Worm (Caenorhabditis elegans) whole organism, early embryonic: ENCODE results near the gene math-31.
"Not testable (repeated sequence)": the region's sequence is repeated elsewhere in the genome, so short reads cannot be mapped to it uniquely, and the experiment has no call there.

Source experiments
- B0310.2 ChIP-seq: sonication (generic microtip); optimal IDR thresholded peaks from 2 replicates; lab custom pipeline; 2016; ENCODE audit warnings: mild to moderate bottlenecking, missing genetic modification characterization, missing compliant biosample characterization
- F13C5.2 ChIP-seq: sonication (generic microtip); optimal IDR thresholded peaks from 2 replicates; lab custom pipeline; 2017; ENCODE audit warnings: mild to moderate bottlenecking, missing genetic modification characterization, inconsistent platforms, missing compliant biosample characterization
- aly-1 ChIP-seq: sonication (generic microtip); optimal IDR thresholded peaks from 2 replicates; lab custom pipeline; 2016; ENCODE audit warnings: missing genetic modification characterization, missing compliant biosample characterization
- ama-1 ChIP-seq: fragments of 150-350 bp; optimal IDR thresholded peaks from 2 replicates; lab custom pipeline; 2014
- ceh-13 ChIP-seq: fragments of 200-800 bp; sonication (Bioruptor generic); optimal IDR thresholded peaks from 2 replicates; lab custom pipeline; 2018; ENCODE audit warnings: mild to moderate bottlenecking, missing genetic modification characterization, missing compliant biosample characterization
- ceh-36 ChIP-seq: sonication (generic microtip); optimal IDR thresholded peaks from 2 replicates; lab custom pipeline; 2016; ENCODE audit warnings: missing genetic modification characterization, inconsistent platforms, missing compliant biosample characterization
- ets-7 ChIP-seq: sonication (generic microtip); optimal IDR thresholded peaks from 2 replicates; lab custom pipeline; 2016; ENCODE audit warnings: missing genotype, missing genetic modification characterization, missing compliant biosample characterization
- flt-1 ChIP-seq: fragments of 200-800 bp; sonication (Bioruptor generic); IDR thresholded peaks from 2 replicates; pipeline ENCODE4 v1.3.6; 2022; ENCODE audit warnings: missing genetic modification characterization, missing compliant biosample characterization
- hmbx-1 ChIP-seq: sonication (generic microtip); optimal IDR thresholded peaks from 2 replicates; lab custom pipeline; 2016; ENCODE audit warnings: mild to moderate bottlenecking, missing genetic modification characterization, missing compliant biosample characterization
- hmg-4 ChIP-seq: fragments of 200-800 bp; sonication (Bioruptor generic); optimal IDR thresholded peaks from 2 replicates; lab custom pipeline; 2018; ENCODE audit warnings: mild to moderate bottlenecking, missing genetic modification characterization, missing compliant biosample characterization
- hnd-1 ChIP-seq: sonication (generic microtip); optimal IDR thresholded peaks from 2 replicates; lab custom pipeline; 2016; ENCODE audit warnings: missing genetic modification characterization, missing compliant biosample characterization
- pes-1 ChIP-seq: fragments of 200-800 bp; sonication (Bioruptor generic); IDR thresholded peaks from 2 replicates; pipeline ENCODE4 v1.3.6; 2022; ENCODE audit warnings: missing genetic modification reagents, missing genetic modification characterization, missing compliant biosample characterization
- scrt-1 ChIP-seq: fragments of 200-800 bp; sonication (Bioruptor generic); IDR thresholded peaks from 2 replicates; pipeline ENCODE4 v1.3.6; 2022; ENCODE audit warnings: missing genetic modification characterization, missing compliant biosample characterization
- sea-1 ChIP-seq: fragments of 200-800 bp; sonication (Bioruptor generic); conservative IDR thresholded peaks from 2 replicates; pipeline ENCODE4 v1.3.6; 2022; ENCODE audit warnings: missing genetic modification characterization, missing compliant biosample characterization
- tbx-11 ChIP-seq: fragments of 200-800 bp; sonication (Bioruptor generic); IDR thresholded peaks from 2 replicates; pipeline ENCODE4 v1.3.6; 2022; ENCODE audit warnings: missing genetic modification characterization, missing compliant biosample characterization
- tbx-37 ChIP-seq: fragments of 200-800 bp; sonication (Bioruptor generic); conservative IDR thresholded peaks from 2 replicates; pipeline ENCODE4 v1.3.6; 2022; ENCODE audit warnings: missing genetic modification reagents, missing genetic modification characterization, missing compliant biosample characterization
- tra-4 ChIP-seq: sonication (generic microtip); optimal IDR thresholded peaks from 2 replicates; lab custom pipeline; 2017; ENCODE audit warnings: missing genetic modification characterization, missing compliant biosample characterization

math-31 gene

ce11 chrII:1912741-1913140, at the start of gene math-31:
Gene math-31 (minus strand): TSS chrII:1912841.
- TF ChIP-seq ceh-36, result no peak
- no peak for TF ChIP-seq F13C5.2 (tag; lab: Kevin White, UChicago)
- no peak for TF ChIP-seq tbx-37 (GFP tag; lab: Robert Waterston, UW)
- TF ChIP-seq ama-1 (lab: Kevin White, UChicago), result no peak
- no peak for TF ChIP-seq flt-1
- TF ChIP-seq tra-4 (tag; lab: Kevin White, UChicago), result no peak
- no peak for TF ChIP-seq hmg-4
- no peak for TF ChIP-seq ets-7 (tag; lab: Kevin White, UChicago)
- TF ChIP-seq sea-1 (GFP tag; lab: Robert Waterston, UW), result no peak
- no peak for TF ChIP-seq tbx-11 (GFP tag; lab: Robert Waterston, UW)
- TF ChIP-seq hnd-1 (tag; lab: Kevin White, UChicago), result no peak
- TF ChIP-seq hmbx-1 (tag; lab: Kevin White, UChicago), result no peak
- TF ChIP-seq aly-1, result no peak
- TF ChIP-seq ceh-13 (GFP tag; lab: Kevin White, UChicago), result no peak
- TF ChIP-seq pes-1 (GFP tag; lab: Robert Waterston, UW), result no peak
- no peak for TF ChIP-seq B0310.2 (tag; lab: Kevin White, UChicago)
- no peak for TF ChIP-seq scrt-1 (GFP tag; lab: Robert Waterston, UW)

ce11 chrII:1955568-1955967, 42.9 kb upstream of the math-31 start, which contains the start of gene math-49:
Gene math-49 (minus strand): TSS chrII:1955668.
- TF ChIP-seq B0310.2 (tag; lab: Kevin White, UChicago); sea-1 (GFP tag; lab: Robert Waterston, UW); tbx-37 (GFP tag; lab: Robert Waterston, UW): not testable (repeated sequence)

- no peak for TF ChIP-seq scrt-1 (GFP tag; lab: Robert Waterston, UW)
- TF ChIP-seq pes-1 (GFP tag; lab: Robert Waterston, UW), result no peak
- no peak for TF ChIP-seq ama-1 (lab: Kevin White, UChicago)
- TF ChIP-seq aly-1, result no peak
- TF ChIP-seq ceh-36, result no peak
- no peak for TF ChIP-seq sea-1 (GFP tag; lab: Robert Waterston, UW)
- no peak for TF ChIP-seq flt-1
- no peak for TF ChIP-seq F13C5.2 (tag; lab: Kevin White, UChicago)
- TF ChIP-seq hmg-4, result no peak
- no peak for TF ChIP-seq hnd-1 (tag; lab: Kevin White, UChicago)
These were observed 36.5 kb upstream of the math-31 start for ce11 chrII:1949119-1949518.

ce11 chrII:1948393-1948792, 35.8 kb upstream of the math-31 start, which contains the start of gene ZK250.2:
Gene ZK250.2 (plus strand): TSS chrII:1948693.
- TF ChIP-seq ama-1 (lab: Kevin White, UChicago); hnd-1 (tag; lab: Kevin White, UChicago); aly-1: not testable (repeated sequence)

ce11 chrII:1946427-1946826, 33.8 kb upstream of the math-31 start, which contains the start of gene math-48:
Gene math-48 (minus strand): TSS chrII:1946527.
- TF ChIP-seq ama-1 (lab: Kevin White, UChicago) (no peak), hmg-4 (no peak), hmbx-1 (tag; lab: Kevin White, UChicago) (no peak), scrt-1 (GFP tag; lab: Robert Waterston, UW) (no peak), tbx-37 (GFP tag; lab: Robert Waterston, UW) (no peak), sea-1 (GFP tag; lab: Robert Waterston, UW) (no peak), ceh-13 (GFP tag; lab: Kevin White, UChicago) (no peak), tra-4 (tag; lab: Kevin White, UChicago) (no peak), F13C5.2 (tag; lab: Kevin White, UChicago) (no peak), hnd-1 (tag; lab: Kevin White, UChicago) (no peak), B0310.2 (tag; lab: Kevin White, UChicago) (no peak), ets-7 (tag; lab: Kevin White, UChicago) (no peak)

- TF ChIP-seq flt-1 (no peak), F13C5.2 (tag; lab: Kevin White, UChicago) (no peak), scrt-1 (GFP tag; lab: Robert Waterston, UW) (no peak), sea-1 (GFP tag; lab: Robert Waterston, UW) (no peak), aly-1 (no peak), B0310.2 (tag; lab: Kevin White, UChicago) (no peak), tra-4 (tag; lab: Kevin White, UChicago) (no peak), ceh-36 (no peak), tbx-11 (GFP tag; lab: Robert Waterston, UW) (no peak), hmbx-1 (tag; lab: Kevin White, UChicago) (no peak)
These were observed 32.5 kb upstream of the math-31 start, which contains the start of gene ZK250.14 for ce11 chrII:1945093-1945492. Gene ZK250.14 (minus strand): TSS chrII:1945193.

ce11 chrII:1939652-1940051, 27.0 kb upstream of the math-31 start, which contains the start of gene ZK250.13:
Gene ZK250.13 (minus strand): TSS chrII:1939752.
- TF ChIP-seq B0310.2 (tag; lab: Kevin White, UChicago) (no peak), hnd-1 (tag; lab: Kevin White, UChicago) (no peak), scrt-1 (GFP tag; lab: Robert Waterston, UW) (no peak), aly-1 (no peak), ets-7 (tag; lab: Kevin White, UChicago) (no peak), hmbx-1 (tag; lab: Kevin White, UChicago) (no peak), tbx-37 (GFP tag; lab: Robert Waterston, UW) (no peak), pes-1 (GFP tag; lab: Robert Waterston, UW) (no peak), ceh-36 (no peak), sea-1 (GFP tag; lab: Robert Waterston, UW) (no peak), ceh-13 (GFP tag; lab: Kevin White, UChicago) (no peak), ama-1 (lab: Kevin White, UChicago) (no peak)

ce11 chrII:1928578-1928977, 15.9 kb upstream of the math-31 start:
- TF ChIP-seq ceh-13 (GFP tag; lab: Kevin White, UChicago) (no peak), flt-1 (no peak), hnd-1 (tag; lab: Kevin White, UChicago) (no peak), tbx-11 (GFP tag; lab: Robert Waterston, UW) (no peak), B0310.2 (tag; lab: Kevin White, UChicago) (no peak), aly-1 (no peak), hmg-4 (no peak), F13C5.2 (tag; lab: Kevin White, UChicago) (no peak), ets-7 (tag; lab: Kevin White, UChicago) (no peak), pes-1 (GFP tag; lab: Robert Waterston, UW) (no peak), ama-1 (lab: Kevin White, UChicago) (no peak), sea-1 (GFP tag; lab: Robert Waterston, UW) (no peak), hmbx-1 (tag; lab: Kevin White, UChicago) (no peak), scrt-1 (GFP tag; lab: Robert Waterston, UW) (no peak), ceh-36 (no peak), tra-4 (tag; lab: Kevin White, UChicago) (no peak), tbx-37 (GFP tag; lab: Robert Waterston, UW) (no peak)
